Fruit fly (Drosophila melanogaster): ENCODE data around the gene Pus10.

Pus10 gene

DNA sequence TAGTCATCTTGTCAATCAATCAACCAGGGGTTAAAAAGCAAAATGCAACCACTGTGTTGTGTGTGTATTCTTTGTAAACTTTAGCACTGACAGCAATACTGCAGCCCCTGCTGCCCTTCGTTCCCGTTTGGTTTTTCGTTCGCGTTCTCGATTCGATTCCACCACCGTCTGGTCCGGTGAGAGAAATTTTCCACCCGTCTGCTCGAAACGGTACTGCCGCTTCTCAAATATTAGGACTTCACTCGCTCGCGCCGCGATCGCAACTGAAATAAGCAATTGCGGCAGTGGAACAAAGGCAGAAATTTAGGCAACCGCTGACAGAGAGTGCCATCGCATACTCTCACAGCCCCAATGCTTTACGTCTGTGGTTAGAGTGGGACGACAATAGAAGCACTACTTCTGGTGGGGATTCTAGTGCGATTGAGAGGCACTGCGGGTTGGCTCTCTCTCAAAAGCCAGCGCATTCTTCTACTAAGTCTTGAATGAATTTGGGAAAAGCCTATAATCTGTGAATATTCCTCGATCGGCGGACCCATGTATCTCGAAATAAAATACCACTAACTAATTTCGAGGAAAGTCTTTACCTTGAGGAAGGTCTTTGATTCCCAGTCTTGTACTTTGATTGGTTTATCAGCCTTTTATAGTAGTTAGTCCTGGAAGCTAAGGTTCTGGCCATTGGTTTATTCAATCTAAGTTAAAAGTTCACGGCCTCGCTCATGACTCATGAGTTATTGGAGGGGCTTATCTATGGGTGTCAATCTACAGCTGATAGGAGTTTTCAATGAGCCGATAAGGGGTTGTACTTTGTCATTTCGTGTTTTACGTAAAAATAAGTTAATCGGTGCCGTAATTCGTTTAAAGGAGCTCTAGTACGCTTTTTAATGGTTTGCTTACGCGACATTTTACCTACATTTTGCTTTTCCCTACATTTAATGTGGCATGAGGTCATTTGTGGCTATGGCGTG is 25.8 kb downstream of the Pus10 start (continued):
- peak; percentile 25 for TF ChIP-seq Vsx1 (GFP tag; optimal IDR thresholded peaks at IDR 0.05)
- peak; percentile 69; the same call in 2 of the 3 replicates for TF ChIP-seq Opbp (GFP tag; IDR thresholded peaks at IDR 0.05; ENCODE audit: partially characterized antibody)
- peak; percentile 10 for TF ChIP-seq CG11723 (GFP tag; optimal IDR thresholded peaks at IDR 0.05)
- peak; percentile 66 for TF ChIP-seq CG32767 (GFP tag; IDR thresholded peaks at IDR 0.05)
- TF ChIP-seq CG34422 (GFP tag; IDR thresholded peaks at IDR 0.05), result peak; percentile 64; the same call in 2 of the 3 replicates
- no peak for TF ChIP-seq da (GFP tag; optimal IDR thresholded peaks at IDR 0.05)
- TF ChIP-seq CG42726 (GFP tag; IDR thresholded peaks at IDR 0.05; ENCODE audit: partially characterized antibody), result peak; percentile 67; the same call in 1 of the 2 replicates
- peak; percentile 66 for TF ChIP-seq CG13296 (GFP tag; optimal IDR thresholded peaks at IDR 0.05)
- TF ChIP-seq bsh (GFP tag; optimal IDR thresholded peaks at IDR 0.05), result peak in 1 of 2 experiments; percentile 3
- peak; percentile 1 for TF ChIP-seq CG7556 (GFP tag; optimal IDR thresholded peaks at IDR 0.05)
- TF ChIP-seq so (GFP tag; IDR thresholded peaks at IDR 0.05), result 0 out of 3 replicates have a peak, but pooled peaks have one; percentile 18
- TF ChIP-seq CG10321 (GFP tag; IDR thresholded peaks at IDR 0.05), result peak; percentile 97
- no peak for TF ChIP-seq CG9215 (GFP tag; IDR thresholded peaks at IDR 0.05)
- TF ChIP-seq CG34224 (GFP tag; IDR thresholded peaks at IDR 0.05; ENCODE audit: partially characterized antibody), result peak; percentile 50; the same call in 1 of the 3 replicates
- no peak for TF ChIP-seq CG1792 (GFP tag; optimal IDR thresholded peaks at IDR 0.05)
- TF ChIP-seq CTCF (GFP tag; optimal IDR thresholded peaks at IDR 0.05), result peak; percentile 8
- peak; percentile 33 for TF ChIP-seq Hand (GFP tag; optimal IDR thresholded peaks at IDR 0.05)
- peak; percentile 25 for TF ChIP-seq CG10979 (tag; optimal IDR thresholded peaks at IDR 0.05)
- TF ChIP-seq HmgD (GFP tag; optimal IDR thresholded peaks at IDR 0.05), result peak; percentile 20
- no peak for TF ChIP-seq D19B (GFP tag; optimal IDR thresholded peaks at IDR 0.05)
- peak; percentile 67 for TF ChIP-seq Adf1 (GFP tag; IDR thresholded peaks at IDR 0.05)
- no peak for TF ChIP-seq CG8478 (optimal IDR thresholded peaks at IDR 0.05)
- TF ChIP-seq Dll (GFP tag; IDR thresholded peaks at IDR 0.05; ENCODE audit: partially characterized antibody), result no peak; the same call in 3 of the 4 replicates
- TF ChIP-seq sim (GFP tag; IDR thresholded peaks at IDR 0.05), result no peak
- no peak for TF ChIP-seq usp (GFP tag; optimal IDR thresholded peaks at IDR 0.05)
- TF ChIP-seq CG8944 (GFP tag; optimal IDR thresholded peaks at IDR 0.05), result no peak
- TF ChIP-seq Pdp1 (GFP tag; optimal IDR thresholded peaks at IDR 0.05), result peak in 1 of 2 experiments; percentile 85
- TF ChIP-seq CG15514 (GFP tag; optimal IDR thresholded peaks at IDR 0.05), result peak; percentile 72
- peak; percentile 60 for TF ChIP-seq CG17385 (GFP tag; optimal IDR thresholded peaks at IDR 0.05)
- no peak for TF ChIP-seq CG7786 (GFP tag; optimal IDR thresholded peaks at IDR 0.05)
- TF ChIP-seq CG8924 (tag; optimal IDR thresholded peaks at IDR 0.05), result peak; percentile 53
- no peak for TF ChIP-seq Elba2 (GFP tag; optimal IDR thresholded peaks at IDR 0.05)
- TF ChIP-seq trem (tag; optimal IDR thresholded peaks at IDR 0.05), result peak; percentile 32
- peak; percentile 26; the same call in 1 of the 2 replicates for TF ChIP-seq slbo (GFP tag; IDR thresholded peaks at IDR 0.05)
- TF ChIP-seq dpn (GFP tag; optimal IDR thresholded peaks at IDR 0.05), result peak in 1 of 2 experiments; percentile 14
- peak; percentile 51 for TF ChIP-seq CG2678 (tag; optimal IDR thresholded peaks at IDR 0.05)
- TF ChIP-seq MTF-1 (GFP tag; optimal IDR thresholded peaks at IDR 0.05; ENCODE audit: borderline replicate concordance), result peak; percentile 71
- peak; percentile 65 for TF ChIP-seq corto (GFP tag; optimal IDR thresholded peaks at IDR 0.05)
- no peak for TF ChIP-seq CG3163 (GFP tag; optimal IDR thresholded peaks at IDR 0.05)
- TF ChIP-seq Hr51 (GFP tag; optimal IDR thresholded peaks at IDR 0.05), result no peak
- peak; percentile 29 for TF ChIP-seq CG12391 (tag; optimal IDR thresholded peaks at IDR 0.05)
- peak; percentile 60 for TF ChIP-seq CG15601 (tag; optimal IDR thresholded peaks at IDR 0.05)
- TF ChIP-seq sr (GFP tag; IDR thresholded peaks at IDR 0.05), result peak; percentile 35; the same call in 1 of the 3 replicates
- peak; percentile 64 for TF ChIP-seq oc (tag; optimal IDR thresholded peaks at IDR 0.05)
- no peak for TF ChIP-seq pan (optimal IDR thresholded peaks at IDR 0.05)
- peak in 1 of 2 experiments; percentile 72 for TF ChIP-seq pan (GFP tag; optimal IDR thresholded peaks at IDR 0.05 in 1 of 2, IDR thresholded peaks at IDR 0.05 in 1 of 2)
- TF ChIP-seq NC2α (GFP tag; optimal IDR thresholded peaks at IDR 0.05), result no peak

Measured in whole organism, embryonic.